Worm (Caenorhabditis elegans): Measurements from ENCODE around the gene T07C12.10.
A peak's percentile ranks its signal among the peaks of the same experiment; 100 is the strongest.
"Not testable (repeated sequence)": the region's sequence is repeated elsewhere in the genome, so short reads cannot be mapped to it uniquely, and the experiment has no call there.

DNA sequence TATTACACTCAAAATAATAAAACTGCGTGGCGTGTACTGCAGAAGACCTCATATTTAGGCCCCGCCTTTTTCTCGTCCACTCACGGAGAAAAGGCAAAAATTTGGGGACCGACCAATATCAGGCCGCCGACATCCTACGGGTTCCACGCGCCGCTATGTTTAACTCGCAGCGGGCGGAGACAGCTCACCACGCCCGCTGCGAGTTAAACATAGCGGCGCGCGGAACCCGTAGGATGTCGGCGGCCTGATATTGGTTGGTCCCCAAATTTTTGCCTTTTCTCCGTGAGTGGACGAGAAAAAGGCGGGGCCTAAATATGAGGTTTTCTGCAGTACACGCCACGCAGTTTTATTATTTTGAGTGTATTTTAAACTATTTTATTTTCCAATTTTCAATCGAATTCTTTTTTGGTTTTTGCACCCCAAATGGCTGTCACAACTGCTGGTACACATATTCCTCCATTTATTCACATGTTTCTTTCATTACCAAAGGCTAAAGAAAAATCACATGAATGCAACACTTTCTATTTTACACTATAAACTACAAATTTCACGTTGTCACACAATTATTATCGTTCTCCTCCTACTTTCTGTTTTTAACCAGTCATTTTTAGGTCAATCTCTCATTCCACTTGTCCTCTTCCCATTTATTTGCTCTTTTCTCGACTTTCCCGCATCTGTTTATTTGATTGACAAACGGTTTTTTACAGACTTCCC is 43.9 kb upstream of the T07C12.10 start, which contains the start of gene uda-1:
- not testable (repeated sequence) for TF ChIP-seq nhr-71 (tag; optimal IDR thresholded peaks at IDR 0.05); fos-1 (tag; optimal IDR thresholded peaks at IDR 0.05); nhr-28 (tag; optimal IDR thresholded peaks at IDR 0.05); unc-30 (tag; optimal IDR thresholded peaks at IDR 0.05); sup-37 (GFP tag; optimal IDR thresholded peaks at IDR 0.05); lin-13 (GFP tag; optimal IDR thresholded peaks at IDR 0.05); ztf-11 (tag; optimal IDR thresholded peaks at IDR 0.05); aha-1 (tag; optimal IDR thresholded peaks at IDR 0.05); C34B4.2 (tag; optimal IDR thresholded peaks at IDR 0.05); nhr-12 (tag; optimal IDR thresholded peaks at IDR 0.05)
- TF ChIP-seq snpc-4 (tag; optimal IDR thresholded peaks at IDR 0.05) = peak; percentile 67
